Worm (Caenorhabditis elegans) whole organism, young adult: ENCODE results near the gene npr-36.

Experiments used
- B0261.1 ChIP-seq: sonication (generic microtip); optimal IDR thresholded peaks from 2 replicates; lab custom pipeline; 2016; ENCODE audit warnings: mild to moderate bottlenecking, missing genetic modification characterization, moderate library complexity, missing compliant biosample characterization
- C06A6.2 ChIP-seq: fragments of 200-800 bp; sonication (Bioruptor generic); conservative IDR thresholded peaks from 2 replicates; pipeline ENCODE4 v1.3.6; 2022; ENCODE audit warnings: missing genetic modification characterization, missing compliant biosample characterization
- F39B2.1 ChIP-seq: fragments of 200-800 bp; sonication (Bioruptor generic); IDR thresholded peaks from 2 replicates; pipeline ENCODE4 v1.3.6; 2022; ENCODE audit warnings: missing genetic modification reagents, missing genetic modification characterization, missing compliant biosample characterization
- F52B5.7 ChIP-seq: sonication (generic microtip); optimal IDR thresholded peaks from 2 replicates; lab custom pipeline; 2016; ENCODE audit warnings: mild to moderate bottlenecking, missing genetic modification characterization, missing compliant biosample characterization
- F57C9.4 ChIP-seq: sonication (generic microtip); optimal IDR thresholded peaks from 2 replicates; lab custom pipeline; 2017; ENCODE audit warnings: mild to moderate bottlenecking, missing genetic modification characterization, missing compliant biosample characterization
- Y53F4B.3 ChIP-seq: fragments of 200-800 bp; sonication (Bioruptor generic); IDR thresholded peaks from 2 replicates; pipeline ENCODE4 v1.3.6; 2022; ENCODE audit warnings: missing genetic modification reagents, missing genetic modification characterization, missing compliant biosample characterization
- aptf-3 ChIP-seq: fragments of 200-800 bp; sonication (Bioruptor generic); IDR thresholded peaks from 2 replicates; pipeline ENCODE4 v1.3.6; 2022; ENCODE audit warnings: missing genetic modification characterization, missing compliant biosample characterization
- atf-7 ChIP-seq: sonication (generic microtip); optimal IDR thresholded peaks from 2 replicates; lab custom pipeline; 2017; ENCODE audit warnings: mild to moderate bottlenecking, missing genetic modification characterization, missing compliant biosample characterization
- attf-5 ChIP-seq: fragments of 200-800 bp; sonication (Bioruptor generic); optimal IDR thresholded peaks from 2 replicates; lab custom pipeline; 2018; ENCODE audit warnings: mild to moderate bottlenecking, missing genetic modification characterization, missing compliant biosample characterization
- ceh-27 ChIP-seq: fragments of 200-800 bp; sonication (Bioruptor generic); optimal IDR thresholded peaks from 2 replicates; lab custom pipeline; 2018; ENCODE audit warnings: mild to moderate bottlenecking, missing genetic modification characterization, moderate library complexity, missing compliant biosample characterization
- ceh-40 ChIP-seq: fragments of 200-800 bp; sonication (Bioruptor generic); IDR thresholded peaks from 2 replicates; pipeline ENCODE4 v1.3.6; 2022; ENCODE audit warnings: missing genetic modification characterization, missing compliant biosample characterization
- ceh-58 ChIP-seq: fragments of 200-800 bp; sonication (Bioruptor generic); IDR thresholded peaks from 2 replicates; pipeline ENCODE4 v1.3.6; 2022; ENCODE audit warnings: missing genetic modification characterization, missing compliant biosample characterization
- dox-1 ChIP-seq: fragments of 200-800 bp; sonication (Bioruptor generic); IDR thresholded peaks from 2 replicates; pipeline ENCODE4 v1.3.6; 2022; ENCODE audit warnings: missing genetic modification reagents, missing genetic modification characterization, missing compliant biosample characterization
- efl-1 ChIP-seq: fragments of 150-350 bp; optimal IDR thresholded peaks from 2 replicates; lab custom pipeline; 2014; ENCODE audit warnings: missing biosample characterization, missing genetic modification reagents, missing genetic modification characterization
- egl-44 ChIP-seq: fragments of 200-800 bp; sonication (Bioruptor generic); IDR thresholded peaks from 2 replicates; pipeline ENCODE4 v1.3.6; 2022; ENCODE audit warnings: missing genetic modification reagents, missing genetic modification characterization, missing compliant biosample characterization
- ets-4 ChIP-seq: fragments of 200-800 bp; sonication (Bioruptor generic); optimal IDR thresholded peaks from 2 replicates; lab custom pipeline; 2018; ENCODE audit warnings: mild to moderate bottlenecking, missing genetic modification characterization, missing compliant biosample characterization
- hmg-1.2 ChIP-seq: fragments of 200-800 bp; sonication (Bioruptor generic); IDR thresholded peaks from 2 replicates; pipeline ENCODE4 v1.3.6; 2022; ENCODE audit warnings: missing genetic modification reagents, missing genetic modification characterization, missing compliant biosample characterization
- hrde-1 ChIP-seq: sonication (generic microtip); optimal IDR thresholded peaks from 2 replicates; lab custom pipeline; 2016; ENCODE audit warnings: missing genetic modification characterization, mild to moderate bottlenecking, missing compliant biosample characterization, moderate library complexity, missing genotype, missing genetic modification reagents, borderline replicate concordance
- lin-26 ChIP-seq: fragments of 200-800 bp; sonication (Bioruptor generic); IDR thresholded peaks from 2 replicates; pipeline ENCODE4 v1.3.6; 2022; ENCODE audit warnings: missing genetic modification reagents, missing genetic modification characterization, missing compliant biosample characterization
- lin-35 ChIP-seq, 3 experiments: fragments of 150-350 bp in 2 of 3; sonication (generic microtip) in 1 of 3; optimal IDR thresholded peaks; 2 replicates each; lab custom pipeline; 2014 to 2018; ENCODE audit warnings: missing biosample characterization in 3 of 3, missing genetic modification characterization in 3 of 3, missing genetic modification reagents in 3 of 3
- lin-40 ChIP-seq: sonication (generic microtip); optimal IDR thresholded peaks from 2 replicates; lab custom pipeline; 2016; ENCODE audit warnings: missing genetic modification characterization, mild to moderate bottlenecking, missing compliant biosample characterization, missing genotype, missing genetic modification reagents
- madf-10 ChIP-seq: sonication (generic microtip); optimal IDR thresholded peaks from 2 replicates; lab custom pipeline; 2016; ENCODE audit warnings: mild to moderate bottlenecking, missing genetic modification characterization, missing compliant biosample characterization
- madf-6 ChIP-seq: fragments of 200-800 bp; sonication (Bioruptor generic); IDR thresholded peaks from 2 replicates; pipeline ENCODE4 v1.3.6; 2022; ENCODE audit warnings: missing genetic modification reagents, missing genetic modification characterization, missing compliant biosample characterization
- madf-8 ChIP-seq: fragments of 200-800 bp; sonication (Bioruptor generic); conservative IDR thresholded peaks from 2 replicates; pipeline ENCODE4 v1.3.6; 2022; ENCODE audit warnings: missing genetic modification reagents, missing genetic modification characterization, missing compliant biosample characterization
- mcd-1 ChIP-seq: fragments of 200-800 bp; sonication (Bioruptor generic); IDR thresholded peaks from 2 replicates; pipeline ENCODE4 v1.3.6; 2022; ENCODE audit warnings: missing genetic modification reagents, missing genetic modification characterization, missing compliant biosample characterization
- mes-4 ChIP-seq: sonication (generic microtip); optimal IDR thresholded peaks from 2 replicates; lab custom pipeline; 2016; ENCODE audit warnings: missing genotype, missing genetic modification characterization, missing compliant biosample characterization
- nfya-1 ChIP-seq: sonication (generic microtip); optimal IDR thresholded peaks from 2 replicates; lab custom pipeline; 2017; ENCODE audit warnings: antibody characterized with exemption, missing compliant biosample characterization, missing genetic modification characterization, borderline replicate concordance; ENCODE audit not compliant: insufficient read depth
- nfyb-1 ChIP-seq: fragments of 200-800 bp; sonication (Bioruptor generic); IDR thresholded peaks from 2 replicates; pipeline ENCODE4 v1.3.6; 2022; ENCODE audit warnings: missing genetic modification reagents, missing genetic modification characterization, missing compliant biosample characterization
- nhr-179 ChIP-seq: sonication (generic microtip); optimal IDR thresholded peaks from 2 replicates; lab custom pipeline; 2016; ENCODE audit warnings: mild to moderate bottlenecking, missing genetic modification characterization, missing compliant biosample characterization
- nhr-27 ChIP-seq: fragments of 200-800 bp; sonication (Bioruptor generic); optimal IDR thresholded peaks from 2 replicates; lab custom pipeline; 2018; ENCODE audit warnings: mild to moderate bottlenecking, missing genetic modification characterization, moderate library complexity, missing compliant biosample characterization
- nhr-80 ChIP-seq: sonication (generic microtip); optimal IDR thresholded peaks from 2 replicates; lab custom pipeline; 2016; ENCODE audit warnings: missing genetic modification characterization, missing compliant biosample characterization
- rpc-1 ChIP-seq, 2 experiments: fragments of 150-350 bp in 1 of 2; sonication (generic microtip) in 1 of 2; optimal IDR thresholded peaks; 2 replicates each; lab custom pipeline; 2014 to 2018; ENCODE audit warnings: missing biosample characterization in 1 of 2, missing genetic modification characterization in 1 of 2, missing genetic modification reagents in 1 of 2, missing genotype in 1 of 2
- sdz-38 ChIP-seq: sonication (generic microtip); optimal IDR thresholded peaks from 2 replicates; lab custom pipeline; 2016; ENCODE audit warnings: missing genotype, missing genetic modification characterization, missing compliant biosample characterization
- sea-2 ChIP-seq: fragments of 200-800 bp; sonication (Bioruptor generic); IDR thresholded peaks from 2 replicates; pipeline ENCODE4 v1.3.6; 2022; ENCODE audit warnings: missing genetic modification characterization, missing compliant biosample characterization
- snpc-1.1 ChIP-seq: sonication (generic microtip); optimal IDR thresholded peaks from 2 replicates; lab custom pipeline; 2017; ENCODE audit warnings: missing genetic modification characterization, mild to moderate bottlenecking, missing compliant biosample characterization, antibody characterized with exemption, moderate library complexity, missing genotype, missing genetic modification reagents; ENCODE audit not compliant: insufficient read depth
- tbp1 ChIP-seq: fragments of 200-800 bp; sonication (Bioruptor generic); optimal IDR thresholded peaks from 2 replicates; lab custom pipeline; 2018; ENCODE audit warnings: mild to moderate bottlenecking, missing genetic modification characterization, missing compliant biosample characterization
- tlf-1 ChIP-seq: fragments of 200-800 bp; sonication (Bioruptor generic); optimal IDR thresholded peaks from 2 replicates; lab custom pipeline; 2018; ENCODE audit warnings: mild to moderate bottlenecking, missing genetic modification characterization, missing compliant biosample characterization
- xnd-1 ChIP-seq: sonication (generic microtip); optimal IDR thresholded peaks from 2 replicates; lab custom pipeline; 2016; ENCODE audit warnings: missing genotype, missing genetic modification reagents, missing genetic modification characterization, missing compliant biosample characterization
- ztf-18 ChIP-seq: sonication (generic microtip); optimal IDR thresholded peaks from 2 replicates; lab custom pipeline; 2016; ENCODE audit warnings: missing genotype, mild to moderate bottlenecking, missing genetic modification characterization, missing compliant biosample characterization
- ztf-26 ChIP-seq: sonication (generic microtip); optimal IDR thresholded peaks from 2 replicates; lab custom pipeline; 2017; ENCODE audit warnings: missing genetic modification characterization, missing compliant biosample characterization
- ztf-3 ChIP-seq: fragments of 200-800 bp; sonication (Bioruptor generic); optimal IDR thresholded peaks from 2 replicates; lab custom pipeline; 2018; ENCODE audit warnings: mild to moderate bottlenecking, missing genetic modification characterization, missing compliant biosample characterization

Gene npr-36

ce11 chrX:17392182-17392581 is 32.6 kb downstream of the npr-36 start (continued):
- TF ChIP-seq ceh-27 (GFP tag; lab: Kevin White, UChicago), result peak; percentile 72
- peak; percentile 75 for TF ChIP-seq madf-10 (tag; lab: Kevin White, UChicago)
- no peak for TF ChIP-seq nhr-27
- no peak for TF ChIP-seq C06A6.2
- peak in 1 of 3 experiments; percentile 27 for TF ChIP-seq lin-35 (GFP tag; optimal IDR thresholded peaks at IDR 0.05; lab: Kevin White, UChicago)
- peak; percentile 74 for TF ChIP-seq ztf-26 (tag; lab: Kevin White, UChicago)
- no peak for TF ChIP-seq atf-7 (tag; lab: Kevin White, UChicago)
- TF ChIP-seq tlf-1 (GFP tag; lab: Kevin White, UChicago), result no peak
- TF ChIP-seq mcd-1 (GFP tag; lab: Robert Waterston, UW), result peak; percentile 96
- no peak for TF ChIP-seq Y53F4B.3 (GFP tag; lab: Robert Waterston, UW)
- no peak for TF ChIP-seq F57C9.4 (tag; lab: Kevin White, UChicago)
- no peak for TF ChIP-seq nfyb-1 (GFP tag; lab: Robert Waterston, UW)
- peak; percentile 92 for TF ChIP-seq nhr-80 (tag; lab: Kevin White, UChicago)
- TF ChIP-seq madf-6 (GFP tag; lab: Robert Waterston, UW), result no peak
- peak; percentile 65 for TF ChIP-seq dox-1 (GFP tag; lab: Robert Waterston, UW)
- peak; percentile 13 for TF ChIP-seq tbp1
- no peak for TF ChIP-seq snpc-1.1 (tag; lab: Kevin White, UChicago)
- TF ChIP-seq ets-4 (GFP tag; lab: Kevin White, UChicago), result no peak
- no peak for TF ChIP-seq ceh-40
- peak; percentile 80 for TF ChIP-seq lin-40 (tag; lab: Kevin White, UChicago)
- no peak for TF ChIP-seq ztf-3
- TF ChIP-seq, all 124 proteins: peak for 17

DNA sequence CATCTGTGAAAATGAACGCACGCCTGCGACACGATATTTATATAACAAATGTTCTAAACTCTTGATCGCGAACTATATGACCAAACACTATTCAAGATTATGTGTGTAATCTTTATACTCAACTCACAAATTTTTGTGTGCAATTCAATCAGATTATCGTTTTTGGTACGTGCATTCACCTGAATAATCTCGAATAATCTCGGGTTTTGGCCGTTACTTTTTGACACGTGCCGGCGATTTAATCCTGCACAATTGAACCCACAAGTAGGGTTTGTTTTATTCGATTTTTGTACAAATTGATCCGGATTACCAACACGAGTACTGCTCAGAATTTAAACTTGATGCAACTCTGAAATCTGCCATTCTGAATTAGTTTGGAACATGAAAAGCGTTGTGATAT is 36.9 kb downstream of the npr-36 start, which contains the start of the genes vap-1 and F11C7.2:
TSS of gene vap-1 (minus strand) at position 101 of the 400 bp plus-strand sequence.
TSS of gene F11C7.2 (plus strand) at position 359 of the 400 bp plus-strand sequence.
- no peak for TF ChIP-seq ztf-18
- no peak for TF ChIP-seq ceh-40
- no peak for TF ChIP-seq egl-44 (GFP tag; lab: Robert Waterston, UW)
- TF ChIP-seq aptf-3 (GFP tag; lab: Robert Waterston, UW), result no peak
- TF ChIP-seq xnd-1 (tag; lab: Kevin White, UChicago), result no peak
- no peak for TF ChIP-seq mes-4
- no peak for TF ChIP-seq madf-6 (GFP tag; lab: Robert Waterston, UW)

DNA sequence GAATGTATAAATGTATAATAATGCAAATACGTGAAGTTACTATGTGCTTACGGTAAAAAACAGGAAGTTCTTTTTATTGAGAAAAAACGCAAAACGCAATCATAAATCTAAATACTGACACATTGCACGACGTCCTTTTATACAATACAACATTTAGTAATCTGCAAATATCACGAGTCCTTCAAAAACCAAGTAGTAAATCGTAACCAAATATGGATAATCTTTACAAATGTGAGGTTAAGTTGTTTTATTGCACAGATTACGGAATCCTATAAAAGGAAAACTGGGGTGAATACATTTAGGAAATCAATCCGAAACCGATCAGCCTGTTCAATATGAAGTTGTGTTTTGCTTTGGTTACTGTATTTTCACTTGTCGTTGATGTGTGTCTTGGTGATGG is 38.7 kb downstream of the npr-36 start, which contains the start of gene F11C7.7:
TSS of gene F11C7.7 (plus strand) at position 301 of the 400 bp plus-strand sequence.
- no peak for TF ChIP-seq nhr-179 (tag; lab: Kevin White, UChicago)
- TF ChIP-seq F52B5.7 (tag; lab: Kevin White, UChicago), result no peak
- TF ChIP-seq nfya-1 (tag; lab: Kevin White, UChicago), result no peak
- TF ChIP-seq nhr-27, result no peak
- TF ChIP-seq sdz-38 (tag; lab: Kevin White, UChicago), result no peak
- TF ChIP-seq hmg-1.2 (GFP tag; lab: Robert Waterston, UW), result no peak
- no peak for TF ChIP-seq sea-2
- no peak for TF ChIP-seq ztf-3
- TF ChIP-seq hrde-1 (tag; lab: Kevin White, UChicago), result no peak

- no peak for TF ChIP-seq efl-1 (GFP tag; lab: Kevin White, UChicago)
- peak; percentile 56 for TF ChIP-seq lin-26 (GFP tag; lab: Robert Waterston, UW)
- no peak for TF ChIP-seq hrde-1 (tag; lab: Kevin White, UChicago)
- peak; percentile 43; the same call in 1 of the 2 replicates for TF ChIP-seq dox-1 (GFP tag; lab: Robert Waterston, UW)
- peak; percentile 42 for TF ChIP-seq rpc-1 (optimal IDR thresholded peaks at IDR 0.05; lab: Kevin White, UChicago)
- peak; percentile 65 for TF ChIP-seq rpc-1 (tag; optimal IDR thresholded peaks at IDR 0.05; lab: Kevin White, UChicago)
- TF ChIP-seq tbp1, result peak; percentile 82
- TF ChIP-seq F39B2.1 (GFP tag; lab: Robert Waterston, UW), result no peak
- TF ChIP-seq ceh-58, result no peak
- no peak for TF ChIP-seq attf-5 (GFP tag; lab: Kevin White, UChicago)
- no peak for TF ChIP-seq madf-8
- TF ChIP-seq B0261.1 (tag; lab: Kevin White, UChicago), result peak; percentile 54
These were observed 40.9 kb downstream of the npr-36 start for ce11 chrX:17400425-17400824.
